Fruit fly (Drosophila melanogaster) whole organism, prepupa: ENCODE results near the gene Prm.

Experiments
- Blimp-1 ChIP-seq: fragments of 200-800 bp; sonication (Bioruptor generic); optimal IDR thresholded peaks from 3 replicates; lab custom pipeline; 2017; ENCODE audit warnings: missing biosample characterization, missing genetic modification characterization, mild to moderate bottlenecking, moderate library complexity, missing genetic modification reagents
- CG10631 ChIP-seq: fragments of 200-800 bp; sonication (Bioruptor generic); optimal IDR thresholded peaks from 2 replicates; lab custom pipeline; 2016; ENCODE audit warnings: missing biosample characterization, missing genetic modification characterization
- CG10669 ChIP-seq: fragments of 200-800 bp; sonication (Bioruptor generic); optimal IDR thresholded peaks from 3 replicates; lab custom pipeline; 2018; ENCODE audit warnings: missing biosample characterization, mild to moderate bottlenecking, missing genetic modification characterization, moderate library complexity
- CG11902 ChIP-seq: fragments of 200-800 bp; sonication (Bioruptor generic); optimal IDR thresholded peaks from 3 replicates; lab custom pipeline; 2016; ENCODE audit warnings: missing biosample characterization, missing genetic modification characterization
- CG15336 ChIP-seq: fragments of 200-800 bp; sonication (Bioruptor generic); IDR thresholded peaks from 2 replicates; pipeline ENCODE4 v1.3.6; 2022; ENCODE audit warnings: missing biosample characterization, missing genetic modification characterization
- CG1621 ChIP-seq: fragments of 200-800 bp; sonication (Bioruptor generic); optimal IDR thresholded peaks from 3 replicates; lab custom pipeline; 2018; ENCODE audit warnings: missing biosample characterization, mild to moderate bottlenecking, missing genetic modification characterization
- CG16779 ChIP-seq: fragments of 200-800 bp; sonication (Bioruptor generic); optimal IDR thresholded peaks from 3 replicates; lab custom pipeline; 2017; ENCODE audit warnings: missing biosample characterization, mild to moderate bottlenecking, missing genetic modification characterization
- CG3032 ChIP-seq: fragments of 200-800 bp; optimal IDR thresholded peaks from 2 replicates; lab custom pipeline; 2019; ENCODE audit warnings: missing biosample characterization, mild to moderate bottlenecking, missing genetic modification characterization, moderate library complexity
- CG31627 ChIP-seq: fragments of 200-800 bp; sonication (Bioruptor generic); optimal IDR thresholded peaks from 3 replicates; lab custom pipeline; 2016; ENCODE audit warnings: missing biosample characterization, missing genetic modification characterization
- CG32006 ChIP-seq: fragments of 200-800 bp; sonication (Bioruptor generic); optimal IDR thresholded peaks from 3 replicates; lab custom pipeline; 2017; ENCODE audit warnings: missing biosample characterization, mild to moderate bottlenecking, missing genetic modification characterization
- CG34406 ChIP-seq: fragments of 200-800 bp; sonication (Bioruptor generic); optimal IDR thresholded peaks from 3 replicates; lab custom pipeline; 2016; ENCODE audit warnings: missing biosample characterization, missing genetic modification characterization
- CG3919 ChIP-seq: fragments of 200-800 bp; sonication (Bioruptor generic); optimal IDR thresholded peaks from 3 replicates; lab custom pipeline; 2016; ENCODE audit warnings: missing biosample characterization, missing genetic modification characterization
- CG4318 ChIP-seq: fragments of 200-800 bp; sonication (Bioruptor generic); optimal IDR thresholded peaks from 3 replicates; lab custom pipeline; 2017; ENCODE audit warnings: missing biosample characterization, mild to moderate bottlenecking, missing genetic modification characterization
- CG6276 ChIP-seq: fragments of 200-800 bp; sonication (Bioruptor generic); optimal IDR thresholded peaks from 2 replicates; lab custom pipeline; 2017; ENCODE audit warnings: missing biosample characterization, mild to moderate bottlenecking, missing genetic modification characterization
- CG6792 ChIP-seq: fragments of 200-800 bp; sonication (Bioruptor generic); optimal IDR thresholded peaks from 3 replicates; lab custom pipeline; 2016; ENCODE audit warnings: missing biosample characterization, missing genetic modification characterization
- CG6808 ChIP-seq: fragments of 200-800 bp; sonication (Bioruptor generic); optimal IDR thresholded peaks from 3 replicates; lab custom pipeline; 2017; ENCODE audit warnings: missing biosample characterization, missing genetic modification characterization, mild to moderate bottlenecking, moderate library complexity, missing genetic modification reagents
- CG6854 ChIP-seq: fragments of 200-800 bp; sonication (Bioruptor generic); optimal IDR thresholded peaks from 2 replicates; lab custom pipeline; 2017; ENCODE audit warnings: missing biosample characterization, mild to moderate bottlenecking, missing genetic modification characterization
- CG7368 ChIP-seq: fragments of 200-800 bp; sonication (Bioruptor generic); optimal IDR thresholded peaks from 3 replicates; lab custom pipeline; 2016; ENCODE audit warnings: missing biosample characterization, missing genetic modification characterization
- CG8119 ChIP-seq: fragments of 200-800 bp; sonication (Bioruptor generic); IDR thresholded peaks from 3 replicates; pipeline ENCODE4 v1.3.6; 2022; ENCODE audit warnings: missing biosample characterization, missing genetic modification characterization
- CG8319 ChIP-seq: fragments of 200-800 bp; sonication (Bioruptor generic); optimal IDR thresholded peaks from 3 replicates; lab custom pipeline; 2016; ENCODE audit warnings: missing biosample characterization, missing genetic modification characterization
- CG8632 ChIP-seq: fragments of 200-800 bp; sonication (Bioruptor generic); optimal IDR thresholded peaks from 3 replicates; lab custom pipeline; 2016; ENCODE audit warnings: missing biosample characterization, missing genetic modification characterization
- Eip75B ChIP-seq: fragments of 200-800 bp; sonication (Bioruptor generic); optimal IDR thresholded peaks from 3 replicates; lab custom pipeline; 2016; ENCODE audit warnings: missing biosample characterization, missing genetic modification characterization
- Eip93F ChIP-seq: fragments of 200-800 bp; sonication (Bioruptor generic); optimal IDR thresholded peaks from 2 replicates; lab custom pipeline; 2016; ENCODE audit warnings: missing biosample characterization, mild to moderate bottlenecking, missing genetic modification characterization
- Ets21C ChIP-seq: fragments of 200-800 bp; sonication (Bioruptor generic); optimal IDR thresholded peaks from 3 replicates; lab custom pipeline; 2016; ENCODE audit warnings: missing biosample characterization, missing genetic modification characterization
- Ets96B ChIP-seq: fragments of 200-800 bp; optimal IDR thresholded peaks from 2 replicates; lab custom pipeline; 2019; ENCODE audit warnings: missing biosample characterization, mild to moderate bottlenecking, missing genetic modification characterization, moderate library complexity
- Gug ChIP-seq: fragments of 200-800 bp; sonication (Bioruptor generic); IDR thresholded peaks from 2 replicates; pipeline ENCODE4 v1.3.6; 2022; ENCODE audit warnings: missing biosample characterization, missing genetic modification characterization
- Hr4 ChIP-seq: fragments of 200-800 bp; sonication (Bioruptor generic); optimal IDR thresholded peaks from 3 replicates; lab custom pipeline; 2016; ENCODE audit warnings: missing biosample characterization, missing genetic modification characterization
- Met ChIP-seq: fragments of 200-800 bp; sonication (Bioruptor generic); optimal IDR thresholded peaks from 3 replicates; lab custom pipeline; 2016; ENCODE audit warnings: missing biosample characterization, missing genetic modification characterization
- OdsH ChIP-seq: fragments of 200-800 bp; sonication (Bioruptor generic); optimal IDR thresholded peaks from 3 replicates; lab custom pipeline; 2016; ENCODE audit warnings: missing biosample characterization, missing genetic modification characterization
- Smox ChIP-seq: fragments of 200-800 bp; sonication (Bioruptor generic); optimal IDR thresholded peaks from 3 replicates; lab custom pipeline; 2016; ENCODE audit warnings: missing biosample characterization, missing genetic modification characterization
- Sox102F ChIP-seq: fragments of 200-800 bp; sonication (Bioruptor generic); optimal IDR thresholded peaks from 2 replicates; lab custom pipeline; 2016; ENCODE audit warnings: missing biosample characterization, mild to moderate bottlenecking, missing genetic modification characterization
- Sox14 ChIP-seq: fragments of 200-800 bp; sonication (Bioruptor generic); optimal IDR thresholded peaks from 3 replicates; lab custom pipeline; 2016; ENCODE audit warnings: missing biosample characterization, missing genetic modification characterization
- Sox15 ChIP-seq: fragments of 200-800 bp; sonication (Bioruptor generic); optimal IDR thresholded peaks from 3 replicates; lab custom pipeline; 2016; ENCODE audit warnings: missing biosample characterization, missing genetic modification characterization
- achi ChIP-seq: fragments of 200-800 bp; sonication (Bioruptor generic); optimal IDR thresholded peaks from 3 replicates; lab custom pipeline; 2016; ENCODE audit warnings: missing biosample characterization, missing genetic modification characterization
- acj6 ChIP-seq: fragments of 200-800 bp; sonication (Bioruptor generic); optimal IDR thresholded peaks from 3 replicates; lab custom pipeline; 2016; ENCODE audit warnings: missing biosample characterization, missing genetic modification characterization
- cyc ChIP-seq: fragments of 200-800 bp; sonication (Bioruptor generic); optimal IDR thresholded peaks from 3 replicates; lab custom pipeline; 2016; ENCODE audit warnings: missing biosample characterization, missing genetic modification characterization
- eg ChIP-seq: fragments of 200-800 bp; sonication (Bioruptor generic); IDR thresholded peaks from 3 replicates; pipeline ENCODE4 v1.3.6; 2022; ENCODE audit warnings: missing biosample characterization, missing genetic modification characterization
- esn ChIP-seq: fragments of 200-800 bp; sonication (Bioruptor generic); optimal IDR thresholded peaks from 2 replicates; lab custom pipeline; 2016; ENCODE audit warnings: missing biosample characterization, mild to moderate bottlenecking, missing genetic modification characterization, moderate library complexity
- fd59A ChIP-seq: fragments of 200-800 bp; sonication (Bioruptor generic); optimal IDR thresholded peaks from 2 replicates; lab custom pipeline; 2017; ENCODE audit warnings: missing biosample characterization, mild to moderate bottlenecking, missing genetic modification characterization, missing genetic modification reagents
- fd85E ChIP-seq: fragments of 200-800 bp; sonication (Bioruptor generic); optimal IDR thresholded peaks from 3 replicates; lab custom pipeline; 2016; ENCODE audit warnings: missing biosample characterization, missing genetic modification characterization
- fkh ChIP-seq: fragments of 200-800 bp; sonication (Bioruptor generic); optimal IDR thresholded peaks from 3 replicates; lab custom pipeline; 2017; ENCODE audit warnings: missing biosample characterization, mild to moderate bottlenecking, missing genetic modification characterization, moderate library complexity
- lz ChIP-seq: fragments of 200-800 bp; sonication (Bioruptor generic); optimal IDR thresholded peaks from 3 replicates; lab custom pipeline; 2016; ENCODE audit warnings: missing biosample characterization, missing genetic modification characterization
- net ChIP-seq: fragments of 200-800 bp; sonication (Bioruptor generic); optimal IDR thresholded peaks from 3 replicates; lab custom pipeline; 2016; ENCODE audit warnings: missing biosample characterization, missing genetic modification characterization
- pdm3 ChIP-seq: fragments of 200-800 bp; sonication (Bioruptor generic); optimal IDR thresholded peaks from 3 replicates; lab custom pipeline; 2016; ENCODE audit warnings: missing biosample characterization, missing genetic modification characterization
- salr ChIP-seq, 2 experiments: fragments of 200-800 bp; sonication (Bioruptor generic); optimal IDR thresholded peaks; 3 replicates each; lab custom pipeline; 2016 to 2018; ENCODE audit warnings: missing biosample characterization in 2 of 2, missing genetic modification characterization in 2 of 2, mild to moderate bottlenecking in 1 of 2
- spab ChIP-seq: fragments of 200-800 bp; sonication (Bioruptor generic); optimal IDR thresholded peaks from 2 replicates; lab custom pipeline; 2017; ENCODE audit warnings: missing biosample characterization, mild to moderate bottlenecking, missing genetic modification characterization, missing genetic modification reagents
- ss ChIP-seq, 2 experiments: fragments of 200-800 bp; sonication (Bioruptor generic); optimal IDR thresholded peaks; 2 replicates in 1 of 2; 3 replicates in 1 of 2; lab custom pipeline; 2017 to 2018; ENCODE audit warnings: mild to moderate bottlenecking in 2 of 2, missing biosample characterization in 2 of 2, missing genetic modification characterization in 2 of 2, moderate library complexity in 1 of 2
- svp ChIP-seq: fragments of 200-800 bp; sonication (Bioruptor generic); peaks from one replicate; lab custom pipeline; 2016; ENCODE audit warnings: missing biosample characterization, missing genetic modification characterization
- topi ChIP-seq: fragments of 200-800 bp; sonication (Bioruptor generic); optimal IDR thresholded peaks from 3 replicates; lab custom pipeline; 2016; ENCODE audit warnings: missing biosample characterization, missing genetic modification characterization
- vri ChIP-seq: fragments of 200-800 bp; sonication (Bioruptor generic); optimal IDR thresholded peaks from 3 replicates; lab custom pipeline; 2016; ENCODE audit warnings: missing biosample characterization, mild to moderate bottlenecking, missing genetic modification characterization

Gene Prm

DNA sequence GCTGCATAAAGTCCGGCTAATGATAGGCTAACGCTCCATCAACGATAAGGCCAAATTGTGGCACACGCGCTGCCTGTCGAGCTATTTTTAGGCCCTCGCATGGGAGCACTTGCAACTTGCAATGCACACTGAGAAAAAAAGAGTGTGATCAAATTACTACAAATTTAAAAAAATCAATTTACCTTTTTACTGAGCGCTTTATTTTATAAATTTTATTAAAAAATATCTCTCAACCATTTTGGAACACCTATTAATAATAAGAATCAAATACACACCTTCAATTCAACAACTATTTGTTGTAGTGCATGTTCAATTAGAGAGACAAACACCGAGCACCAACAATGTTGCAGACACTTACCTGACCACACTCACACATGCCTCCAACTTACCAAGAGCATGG is 20.4 kb upstream of the Prm start (continued):
- TF ChIP-seq CG7368 (GFP tag; lab: Kevin White, UChicago) (no peak), lz (GFP tag; lab: Kevin White, UChicago) (no peak), achi (GFP tag; lab: Kevin White, UChicago) (peak; percentile 42), CG3032 (tag; lab: Kevin White, UChicago) (no peak), Eip75B (GFP tag; lab: Kevin White, UChicago) (no peak), Sox14 (GFP tag; lab: Kevin White, UChicago) (no peak), OdsH (GFP tag; lab: Kevin White, UChicago) (no peak), esn (GFP tag; lab: Kevin White, UChicago) (no peak), CG6808 (no peak), CG6276 (GFP tag; lab: Kevin White, UChicago) (peak; percentile 55), fd59A (no peak), Sox15 (GFP tag; lab: Kevin White, UChicago) (no peak), vri (GFP tag; lab: Kevin White, UChicago) (no peak), fkh (GFP tag; lab: Kevin White, UChicago) (no peak), Smox (no peak), CG6854 (no peak), pdm3 (GFP tag; lab: Kevin White, UChicago) (no peak), fd85E (GFP tag; lab: Kevin White, UChicago) (no peak), spab (GFP tag; lab: Kevin White, UChicago) (no peak), CG8119 (peak; percentile 96)

DNA sequence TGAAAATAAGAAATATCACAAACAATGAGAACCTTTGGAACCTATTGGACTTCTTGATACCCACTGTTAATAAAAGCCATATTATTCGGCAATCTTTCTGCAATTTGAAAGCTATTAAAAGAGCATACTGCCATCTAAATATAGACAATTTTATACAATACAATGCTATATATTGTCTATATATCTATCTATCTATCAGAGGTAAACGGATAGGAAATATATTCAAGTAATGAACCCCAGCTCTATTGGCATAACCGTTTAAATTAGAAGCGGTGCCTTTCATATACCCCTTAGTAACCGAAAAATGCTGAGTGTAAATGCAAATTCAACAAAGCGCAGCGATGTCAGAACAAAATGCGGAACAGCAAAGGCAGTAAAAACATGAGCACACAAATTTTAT is 18.7 kb upstream of the Prm start:
- no peak for TF ChIP-seq CG10631 (GFP tag; lab: Kevin White, UChicago)
- TF ChIP-seq Smox, result peak; percentile 69
- TF ChIP-seq ss (GFP tag; optimal IDR thresholded peaks at IDR 0.05; lab: Kevin White, UChicago), result no peak
- peak; percentile 32 for TF ChIP-seq acj6 (GFP tag; lab: Kevin White, UChicago)
- peak; percentile 32 for TF ChIP-seq pdm3 (GFP tag; lab: Kevin White, UChicago)
- peak; percentile 69 for TF ChIP-seq cyc
- TF ChIP-seq CG8632 (GFP tag; lab: Kevin White, UChicago), result peak; percentile 16
- TF ChIP-seq salr (GFP tag; optimal IDR thresholded peaks at IDR 0.05; lab: Kevin White, UChicago), result no peak
- peak; percentile 80 for TF ChIP-seq CG31627 (GFP tag; lab: Kevin White, UChicago)
- no peak for TF ChIP-seq net (GFP tag; lab: Kevin White, UChicago)
- peak; percentile 39 for TF ChIP-seq lz (GFP tag; lab: Kevin White, UChicago)
- peak; percentile 71 for TF ChIP-seq Sox102F (GFP tag; lab: Kevin White, UChicago)
- no peak for TF ChIP-seq fd85E (GFP tag; lab: Kevin White, UChicago)
- peak; percentile 50 for TF ChIP-seq Ets21C (GFP tag; lab: Kevin White, UChicago)
- TF ChIP-seq Sox15 (GFP tag; lab: Kevin White, UChicago), result peak; percentile 29
- no peak for TF ChIP-seq CG4318
- TF ChIP-seq CG15336 (GFP tag; lab: Robert Waterston, UW), result no peak
- no peak for TF ChIP-seq Gug (GFP tag; lab: Robert Waterston, UW)
- no peak for TF ChIP-seq Eip93F
- no peak for TF ChIP-seq CG3032 (tag; lab: Kevin White, UChicago)
- no peak for TF ChIP-seq CG10669 (GFP tag; lab: Kevin White, UChicago)
- peak; percentile 77 for TF ChIP-seq Met
- TF ChIP-seq CG8319, result no peak
- no peak for TF ChIP-seq Ets96B
- peak; percentile 48 for TF ChIP-seq CG34406 (GFP tag; lab: Kevin White, UChicago)
- no peak for TF ChIP-seq CG16779 (tag; lab: Kevin White, UChicago)
- no peak for TF ChIP-seq Blimp-1 (GFP tag; lab: Kevin White, UChicago)
- peak; percentile 34 for TF ChIP-seq CG11902 (GFP tag; lab: Kevin White, UChicago)
- TF ChIP-seq eg, result no peak
- TF ChIP-seq CG6792 (GFP tag; lab: Kevin White, UChicago), result no peak
- TF ChIP-seq CG8119, result no peak
- TF ChIP-seq Hr4 (GFP tag; lab: Kevin White, UChicago), result no peak
- TF ChIP-seq CG1621, result no peak
- TF ChIP-seq CG32006, result no peak
- peak; percentile 91 for TF ChIP-seq svp (GFP tag; lab: Kevin White, UChicago)
- peak; percentile 5 for TF ChIP-seq CG3919 (GFP tag; lab: Kevin White, UChicago)
- peak; percentile 81 for TF ChIP-seq topi (GFP tag; lab: Kevin White, UChicago)
- no peak for TF ChIP-seq spab (GFP tag; lab: Kevin White, UChicago)
- peak; percentile 27 for TF ChIP-seq Sox14 (GFP tag; lab: Kevin White, UChicago)
- TF ChIP-seq CG6808, result no peak
